Worm (Caenorhabditis elegans) whole organism, early embryonic: ENCODE data around the gene Y57G11C.36.

Source experiments
- B0310.2 ChIP-seq: sonication (generic microtip); optimal IDR thresholded peaks from 2 replicates; lab custom pipeline; 2016; ENCODE audit warnings: mild to moderate bottlenecking, missing genetic modification characterization, missing compliant biosample characterization
- aly-1 ChIP-seq: sonication (generic microtip); optimal IDR thresholded peaks from 2 replicates; lab custom pipeline; 2016; ENCODE audit warnings: missing genetic modification characterization, missing compliant biosample characterization
- ama-1 ChIP-seq: fragments of 150-350 bp; optimal IDR thresholded peaks from 2 replicates; lab custom pipeline; 2014
- ceh-13 ChIP-seq: fragments of 200-800 bp; sonication (Bioruptor generic); optimal IDR thresholded peaks from 2 replicates; lab custom pipeline; 2018; ENCODE audit warnings: mild to moderate bottlenecking, missing genetic modification characterization, missing compliant biosample characterization
- ceh-36 ChIP-seq: sonication (generic microtip); optimal IDR thresholded peaks from 2 replicates; lab custom pipeline; 2016; ENCODE audit warnings: missing genetic modification characterization, inconsistent platforms, missing compliant biosample characterization
- ets-7 ChIP-seq: sonication (generic microtip); optimal IDR thresholded peaks from 2 replicates; lab custom pipeline; 2016; ENCODE audit warnings: missing genotype, missing genetic modification characterization, missing compliant biosample characterization
- flt-1 ChIP-seq: fragments of 200-800 bp; sonication (Bioruptor generic); IDR thresholded peaks from 2 replicates; pipeline ENCODE4 v1.3.6; 2022; ENCODE audit warnings: missing genetic modification characterization, missing compliant biosample characterization
- tbx-11 ChIP-seq: fragments of 200-800 bp; sonication (Bioruptor generic); IDR thresholded peaks from 2 replicates; pipeline ENCODE4 v1.3.6; 2022; ENCODE audit warnings: missing genetic modification characterization, missing compliant biosample characterization
- tbx-37 ChIP-seq: fragments of 200-800 bp; sonication (Bioruptor generic); conservative IDR thresholded peaks from 2 replicates; pipeline ENCODE4 v1.3.6; 2022; ENCODE audit warnings: missing genetic modification reagents, missing genetic modification characterization, missing compliant biosample characterization

ce11 chrIV:14767693-14768251 lies 5.8 kb downstream of the Y57G11C.36 start, which contains the start of the genes mrps-7 and Y57G11C.3:
- TF ChIP-seq ama-1 (lab: Kevin White, UChicago), result no peak
- TF ChIP-seq ceh-36, result no peak
- TF ChIP-seq aly-1, result no peak
- TF ChIP-seq flt-1 (GFP tag; lab: Robert Waterston, UW), result no peak
- no peak for TF ChIP-seq tbx-11 (GFP tag; lab: Robert Waterston, UW)
- no peak for TF ChIP-seq tbx-37 (GFP tag; lab: Robert Waterston, UW)
- TF ChIP-seq ceh-13 (GFP tag; lab: Kevin White, UChicago), result no peak
- no peak for TF ChIP-seq ets-7 (tag; lab: Kevin White, UChicago)
- no peak for TF ChIP-seq B0310.2 (tag; lab: Kevin White, UChicago)
